Worm (Caenorhabditis elegans) whole organism, L4/young adult: ENCODE data around the gene B0478.3.

ENCODE experiments used
- W03F9.2 ChIP-seq: fragments of 150-350 bp; optimal IDR thresholded peaks from 2 replicates; lab custom pipeline; 2014; ENCODE audit warnings: missing biosample characterization, missing genetic modification characterization
- dao-5 ChIP-seq: sonication (generic microtip); optimal IDR thresholded peaks from 2 replicates; lab custom pipeline; 2016; ENCODE audit warnings: missing genotype, missing genetic modification characterization, moderate library complexity, missing compliant biosample characterization
- him-1 ChIP-seq: sonication (generic microtip); optimal IDR thresholded peaks from 2 replicates; lab custom pipeline; 2016; ENCODE audit warnings: missing genotype, missing genetic modification reagents, missing genetic modification characterization, missing compliant biosample characterization

Gene B0478.3

DNA sequence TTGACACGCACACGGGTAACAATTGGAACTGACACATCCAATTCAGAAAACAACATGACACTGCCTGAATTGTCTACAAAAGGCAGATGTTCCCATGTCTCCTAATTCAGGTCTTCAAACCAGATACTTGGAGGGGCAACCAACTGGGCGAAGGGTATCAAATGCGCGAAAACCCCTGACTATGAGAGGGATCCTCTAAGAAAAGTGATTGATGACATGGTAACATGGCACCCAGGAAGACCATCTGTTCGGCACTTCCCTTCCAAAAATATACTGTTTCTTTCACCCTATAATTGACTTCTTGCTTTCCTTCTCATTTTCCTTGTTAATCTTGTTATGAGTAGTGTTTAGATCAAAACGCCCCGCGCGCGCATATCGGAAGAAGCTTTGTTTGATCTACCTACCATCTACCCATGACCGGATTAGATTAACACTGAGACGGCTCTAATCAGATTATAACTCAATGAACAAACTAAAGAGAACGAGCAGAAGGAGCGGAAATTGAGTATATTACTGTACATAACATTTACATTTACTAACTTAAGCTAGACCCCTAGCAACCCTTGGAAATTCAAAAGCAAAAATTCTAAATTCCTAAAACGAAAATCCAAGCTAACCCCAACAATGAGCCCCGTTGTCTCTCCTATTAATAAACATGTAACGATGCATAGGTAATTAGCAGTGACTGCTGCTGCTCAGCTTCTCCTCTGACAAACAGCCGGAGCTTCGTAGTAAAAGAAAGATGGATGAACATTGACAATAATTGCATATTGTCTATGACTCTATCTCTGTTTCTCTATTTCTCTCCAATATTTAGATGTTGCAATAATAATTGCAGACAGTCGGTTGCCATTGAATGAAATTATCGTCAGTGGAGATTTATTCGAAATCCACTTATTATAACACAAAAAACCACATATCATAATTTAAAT is 20.3 kb upstream of the B0478.3 start:
- TF ChIP-seq W03F9.2 (tag; lab: Kevin White, UChicago) (no peak), dao-5 (no peak), him-1 (tag; lab: Kevin White, UChicago) (no peak)

DNA sequence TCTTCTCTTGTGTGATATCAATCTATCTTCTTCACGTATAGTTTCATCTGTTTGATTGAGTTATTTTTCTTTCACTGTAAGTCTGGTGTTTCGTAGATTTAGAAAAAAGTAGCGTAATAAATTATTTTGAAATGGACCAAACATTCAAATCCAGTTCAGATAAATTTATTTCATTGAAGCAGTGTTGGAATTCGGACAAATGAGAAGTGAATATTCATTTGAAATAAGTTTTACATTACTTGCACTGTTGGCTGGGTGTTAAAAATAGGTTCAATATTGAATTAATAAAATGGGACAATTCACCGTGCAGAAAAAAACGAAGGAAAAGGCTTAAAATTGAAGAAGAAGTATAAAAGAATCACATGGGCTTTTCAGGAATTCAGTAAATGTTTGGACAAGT is 14.2 kb upstream of the B0478.3 start:
- no peak for TF ChIP-seq dao-5

DNA sequence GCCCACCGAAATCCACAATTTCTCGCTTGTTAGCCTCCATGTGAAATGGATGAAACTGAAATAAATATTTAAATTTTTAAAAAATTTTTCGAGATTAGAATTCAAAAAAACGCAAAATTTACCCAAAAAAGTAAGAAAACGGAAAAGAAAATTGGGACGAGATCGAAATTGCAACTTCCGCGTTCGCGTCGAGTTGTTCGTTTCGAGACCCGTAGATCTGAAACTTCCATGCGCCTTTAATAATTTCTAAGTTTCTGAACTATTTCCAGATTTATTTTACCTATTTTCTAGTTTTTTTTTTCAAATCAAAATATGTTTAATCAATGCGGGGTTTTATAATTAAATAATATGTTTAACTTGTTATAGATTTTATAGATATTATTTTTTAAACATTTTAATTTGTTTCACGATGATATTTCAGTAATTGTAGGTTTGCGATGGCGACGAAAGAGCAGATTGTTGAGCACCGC is 12.7 kb upstream of the B0478.3 start, which contains the start of the genes pgl-1 and him-3:
pgl-1 (minus strand) TSS at position 230 of the 470 bp plus-strand sequence.
him-3 (plus strand) TSS at position 420 of the 470 bp plus-strand sequence.
- no peak for TF ChIP-seq W03F9.2 (tag; lab: Kevin White, UChicago)
- no peak for TF ChIP-seq dao-5
- TF ChIP-seq him-1 (tag; lab: Kevin White, UChicago), result no peak

DNA sequence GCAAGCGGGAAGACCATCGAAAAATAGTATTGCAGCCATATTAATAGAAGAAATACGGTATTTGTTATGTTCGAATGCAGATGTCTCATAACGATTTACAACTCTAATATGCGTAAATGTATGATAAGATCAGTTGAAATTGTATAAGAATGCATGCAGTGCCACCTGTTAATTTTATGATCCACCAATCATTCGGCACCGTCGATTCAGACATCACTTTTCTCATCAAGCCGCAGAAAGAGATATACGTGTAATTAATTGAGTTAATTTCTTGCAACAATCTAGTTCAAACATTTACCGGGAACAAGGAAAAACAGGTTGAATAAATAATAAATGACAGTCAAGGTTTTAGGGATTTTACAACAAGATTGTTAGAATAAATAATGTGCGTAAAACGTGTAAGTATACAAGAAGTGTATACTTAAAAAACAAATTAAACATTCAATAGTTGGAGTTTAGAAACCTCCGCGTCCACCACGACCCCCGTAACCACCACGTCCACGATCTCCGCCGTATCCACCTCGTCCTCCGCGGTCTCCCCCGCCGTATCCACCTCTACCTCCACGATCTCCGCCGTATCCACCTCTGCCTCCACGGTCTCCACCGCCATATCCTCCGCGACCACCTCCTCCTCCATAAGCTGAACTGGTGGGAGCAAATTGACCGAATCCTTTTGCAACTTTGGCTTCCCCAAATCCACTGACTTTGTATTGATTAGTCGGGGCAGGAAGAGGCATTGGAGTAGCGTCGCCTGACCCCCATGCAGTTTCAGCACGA is 9.9 kb upstream of the B0478.3 start:
- TF ChIP-seq dao-5 (no peak), W03F9.2 (tag; lab: Kevin White, UChicago) (no peak), him-1 (tag; lab: Kevin White, UChicago) (no peak)

ce11 chrIV:6972427-6972826 is 8.0 kb upstream of the B0478.3 start, which contains the start of gene nhr-249:
nhr-249 (minus strand) TSS chrIV:6972527.
- TF ChIP-seq him-1 (tag; lab: Kevin White, UChicago) (no peak), dao-5 (no peak), W03F9.2 (tag; lab: Kevin White, UChicago) (no peak)

ce11 chrIV:6971213-6971612 is 6.8 kb upstream of the B0478.3 start, which contains the start of gene ZK381.62:
ZK381.62 (minus strand) TSS chrIV:6971313.
- TF ChIP-seq W03F9.2 (tag; lab: Kevin White, UChicago) (no peak), him-1 (tag; lab: Kevin White, UChicago) (no peak), dao-5 (no peak)

- TF ChIP-seq W03F9.2 (tag; lab: Kevin White, UChicago) (no peak), dao-5 (no peak), him-1 (tag; lab: Kevin White, UChicago) (no peak)
Measured at ce11 chrIV:6970271-6970670, 5.9 kb upstream of the B0478.3 start, which contains the start of gene ZK381.8. ZK381.8 (minus strand) TSS chrIV:6970371.

DNA sequence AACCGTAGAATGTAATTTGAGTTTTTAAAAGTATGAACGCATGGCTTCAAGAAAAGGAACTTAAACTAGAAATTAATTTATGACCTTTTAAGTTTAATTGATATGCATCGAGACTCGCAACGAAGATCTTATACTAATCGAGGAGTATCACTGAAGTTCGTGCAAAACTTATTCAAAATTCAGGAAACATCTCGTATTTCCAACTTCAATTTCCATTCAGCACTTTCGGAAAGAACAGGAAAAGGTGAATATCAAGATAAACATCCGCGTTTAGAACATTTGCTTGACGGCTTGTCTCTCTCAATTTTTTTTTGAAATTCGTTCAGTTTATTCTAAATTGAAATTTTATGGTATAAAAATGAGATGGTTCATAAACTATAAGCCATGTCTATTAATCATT is 784 bp upstream of the B0478.3 start, which contains the start of gene ZK381.2:
ZK381.2 (plus strand) TSS at position 301 of the 400 bp plus-strand sequence.
- TF ChIP-seq him-1 (tag; lab: Kevin White, UChicago), result no peak
- TF ChIP-seq dao-5, result no peak
- no peak for TF ChIP-seq W03F9.2 (tag; lab: Kevin White, UChicago)

DNA sequence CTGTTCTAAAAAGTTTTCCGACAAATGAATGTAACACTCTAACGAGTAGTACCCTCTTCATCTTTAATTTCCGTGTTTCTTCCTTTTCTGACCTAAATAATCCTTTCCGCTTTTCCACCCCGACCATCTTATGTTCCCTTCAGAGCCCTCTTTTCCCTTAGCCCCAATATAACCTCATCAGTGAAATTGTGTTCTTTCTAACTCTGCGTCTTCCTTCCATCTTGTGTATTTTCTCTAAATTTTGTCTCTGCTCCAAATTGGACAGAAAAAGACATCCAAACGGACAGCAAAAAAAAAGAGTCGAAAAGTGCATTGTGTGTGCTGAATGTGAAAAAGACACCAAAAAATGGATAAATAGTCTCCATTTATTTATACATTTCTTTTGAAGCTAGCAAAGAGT is 4.9 kb downstream of the B0478.3 start:
- TF ChIP-seq dao-5 (no peak), him-1 (tag; lab: Kevin White, UChicago) (no peak), W03F9.2 (tag; lab: Kevin White, UChicago) (no peak)

ce11 chrIV:6958696-6959095 is 5.7 kb downstream of the B0478.3 start:
- TF ChIP-seq him-1 (tag; lab: Kevin White, UChicago) (peak; percentile 67), dao-5 (no peak), W03F9.2 (tag; lab: Kevin White, UChicago) (no peak)

ce11 chrIV:6957341-6957740 is 7.1 kb downstream of the B0478.3 start, which contains the start of gene jnk-1:
jnk-1 (plus strand) TSS chrIV:6957641.
- TF ChIP-seq dao-5 (no peak), W03F9.2 (tag; lab: Kevin White, UChicago) (no peak), him-1 (tag; lab: Kevin White, UChicago) (no peak)

- TF ChIP-seq him-1 (tag; lab: Kevin White, UChicago), result no peak
- no peak for TF ChIP-seq W03F9.2 (tag; lab: Kevin White, UChicago)
- TF ChIP-seq dao-5, result no peak
Measured at ce11 chrIV:6956668-6957067, 7.7 kb downstream of the B0478.3 start.

ce11 chrIV:6954682-6955081 is 9.7 kb downstream of the B0478.3 start:
- no peak for TF ChIP-seq him-1 (tag; lab: Kevin White, UChicago)
- TF ChIP-seq W03F9.2 (tag; lab: Kevin White, UChicago), result no peak
- TF ChIP-seq dao-5, result no peak
